Fruit fly (Drosophila melanogaster) whole organism, adult: Measurements from ENCODE around the gene Clc.

Source experiments
- CG1620 ChIP-seq: fragments of 200-800 bp; sonication (Bioruptor generic); optimal IDR thresholded peaks from 2 replicates; lab custom pipeline; 2016; ENCODE audit warnings: missing biosample characterization, missing genetic modification characterization
- CG7101 ChIP-seq: fragments of 200-800 bp; sonication (Bioruptor generic); optimal IDR thresholded peaks from 2 replicates; lab custom pipeline; 2018; ENCODE audit warnings: missing biosample characterization, mild to moderate bottlenecking, missing genetic modification characterization, moderate library complexity
- Hr96 ChIP-seq: fragments of 200-800 bp; sonication (Bioruptor generic); optimal IDR thresholded peaks from 2 replicates; lab custom pipeline; 2016; ENCODE audit warnings: missing biosample characterization, missing genetic modification characterization
- bab1 ChIP-seq: fragments of 200-800 bp; sonication (Bioruptor generic); optimal IDR thresholded peaks from 3 replicates; lab custom pipeline; 2019; ENCODE audit warnings: missing biosample characterization, mild to moderate bottlenecking, missing genetic modification characterization, moderate library complexity
- kay ChIP-seq: fragments of 200-800 bp; sonication (Bioruptor generic); peaks from one replicate; lab custom pipeline; 2016; ENCODE audit warnings: missing biosample characterization, missing genetic modification characterization, borderline replicate concordance
- ovo ChIP-seq: fragments of 200-800 bp; sonication (Bioruptor generic); optimal IDR thresholded peaks from 2 replicates; lab custom pipeline; 2016; ENCODE audit warnings: missing biosample characterization, missing genetic modification characterization
- pad ChIP-seq: fragments of 200-800 bp; sonication (Bioruptor generic); optimal IDR thresholded peaks from 3 replicates; lab custom pipeline; 2017; ENCODE audit warnings: missing biosample characterization, missing genetic modification characterization, mild to moderate bottlenecking, moderate library complexity, missing genetic modification reagents

dm6 chr3L:20193748-20194058 is 47.1 kb upstream of the Clc start:
- TF ChIP-seq kay (GFP tag; lab: Kevin White, UChicago) (peak; percentile 29), Hr96 (GFP tag; lab: Kevin White, UChicago) (no peak), pad (no peak), ovo (no peak), CG7101 (tag; lab: Kevin White, UChicago) (no peak), CG1620 (GFP tag; lab: Kevin White, UChicago) (no peak), bab1 (GFP tag; lab: Kevin White, UChicago) (no peak)
